Worm (Caenorhabditis elegans): ENCODE measurements around the gene Y41D4B.11.
A peak's percentile ranks its signal among the peaks of the same experiment; 100 is the strongest.

Gene Y41D4B.11

ce11 chrIV:1595802-1596201, 9.7 kb upstream of the Y41D4B.11 start, which contains the start of gene npp-8 (continued):
- TF ChIP-seq hlh-4 (tag; optimal IDR thresholded peaks at IDR 0.05) (no peak), ceh-90 (tag; optimal IDR thresholded peaks at IDR 0.05) (peak; percentile 72), jun-1 (tag; optimal IDR thresholded peaks at IDR 0.05) (peak; percentile 72), nhr-237 (tag; optimal IDR thresholded peaks at IDR 0.05) (no peak), nhr-28 (tag; optimal IDR thresholded peaks at IDR 0.05) (no peak), nhr-20 (tag; optimal IDR thresholded peaks at IDR 0.05) (peak; percentile 87), pax-3 (tag; optimal IDR thresholded peaks at IDR 0.05) (peak; percentile 64), isw-1 (GFP tag; IDR thresholded peaks at IDR 0.05) (peak; percentile 77), mef-2 (tag; optimal IDR thresholded peaks at IDR 0.05) (no peak), xbp-1 (tag; optimal IDR thresholded peaks at IDR 0.05) (peak; percentile 91), fkh-10 (GFP tag; optimal IDR thresholded peaks at IDR 0.05) (peak; percentile 50), ztf-11 (tag; optimal IDR thresholded peaks at IDR 0.05) (peak; percentile 32 to 80), lin-39 (tag; optimal IDR thresholded peaks at IDR 0.05) (peak; percentile 55), elt-2 (tag; optimal IDR thresholded peaks at IDR 0.05) (peak; percentile 65), nhr-11 (tag; optimal IDR thresholded peaks at IDR 0.05) (peak; percentile 37), pag-3 (tag; optimal IDR thresholded peaks at IDR 0.05; ENCODE audit: borderline replicate concordance, insufficient read depth) (no peak), mdl-1 (tag; optimal IDR thresholded peaks at IDR 0.05) (peak in 1 of 2 experiments; percentile 64), tlp-1 (tag; optimal IDR thresholded peaks at IDR 0.05) (no peak), irx-1 (tag; optimal IDR thresholded peaks at IDR 0.05) (peak; percentile 81), ets-5 (GFP tag; IDR thresholded peaks at IDR 0.05) (no peak), ztf-4 (tag; optimal IDR thresholded peaks at IDR 0.05) (peak; percentile 73), ceh-8 (GFP tag; optimal IDR thresholded peaks at IDR 0.05) (peak; percentile 86), sox-4 (tag; optimal IDR thresholded peaks at IDR 0.05) (peak; percentile 75), fkh-4 (tag; optimal IDR thresholded peaks at IDR 0.05; ENCODE audit: borderline replicate concordance) (peak; percentile 60), ceh-82 (tag; optimal IDR thresholded peaks at IDR 0.05) (peak; percentile 81 to 94 (median 83)), vab-15 (tag; optimal IDR thresholded peaks at IDR 0.05) (peak; percentile 74), nhr-85 (tag) (peak; percentile 91), fkh-8 (tag; optimal IDR thresholded peaks at IDR 0.05) (peak; percentile 87), lin-13 (GFP tag; optimal IDR thresholded peaks at IDR 0.05) (peak; percentile 82), C16A3.4 (tag; optimal IDR thresholded peaks at IDR 0.05) (peak; percentile 79), nhr-77 (tag; optimal IDR thresholded peaks at IDR 0.05) (peak; percentile 59), lir-3 (tag; optimal IDR thresholded peaks at IDR 0.05; ENCODE audit: poor library complexity) (no peak), dsc-1 (tag; optimal IDR thresholded peaks at IDR 0.05) (peak; percentile 92), Y116A8C.19 (tag; optimal IDR thresholded peaks at IDR 0.05; ENCODE audit: borderline replicate concordance) (no peak), tbx-2 (tag; optimal IDR thresholded peaks at IDR 0.05) (peak; percentile 91), grh-1 (GFP tag; IDR thresholded peaks at IDR 0.05) (peak; percentile 81), nhr-47 (tag; optimal IDR thresholded peaks at IDR 0.05) (peak; percentile 94), fos-1 (tag; optimal IDR thresholded peaks at IDR 0.05) (peak; percentile 69), zip-4 (GFP tag; optimal IDR thresholded peaks at IDR 0.05) (no peak), unc-130 (tag; optimal IDR thresholded peaks at IDR 0.05) (peak; percentile 84), nhr-76 (tag; optimal IDR thresholded peaks at IDR 0.05) (peak; percentile 10), unc-86 (tag; optimal IDR thresholded peaks at IDR 0.05) (peak; percentile 84), zag-1 (tag; optimal IDR thresholded peaks at IDR 0.05) (no peak), lsy-2 (tag; optimal IDR thresholded peaks at IDR 0.05) (peak; percentile 86 to 88), hlh-17 (GFP tag; optimal IDR thresholded peaks at IDR 0.05; ENCODE audit: borderline replicate concordance) (no peak), lin-35 (GFP tag; optimal IDR thresholded peaks at IDR 0.05) (peak; percentile 82 to 89), pqm-1 (tag; optimal IDR thresholded peaks at IDR 0.05) (no peak), nhr-12 (tag; optimal IDR thresholded peaks at IDR 0.05) (no peak), unc-98 (GFP tag; IDR thresholded peaks at IDR 0.05) (peak; percentile 51; the same call in 1 of the 2 replicates), lin-15B (tag; optimal IDR thresholded peaks at IDR 0.05) (peak; percentile 80), aly-2 (tag; optimal IDR thresholded peaks at IDR 0.05) (no peak), egl-27 (tag; optimal IDR thresholded peaks at IDR 0.05) (no peak), egl-13 (tag; optimal IDR thresholded peaks at IDR 0.05) (peak; percentile 86)

All from whole organism, L1 larva.